Fruit fly (Drosophila melanogaster) whole organism, embryonic: ENCODE data around the gene Mybbp1A.

Experiments used
- Ada2b ChIP-seq: fragments of 200-800 bp; sonication (Bioruptor generic); IDR thresholded peaks from 2 replicates; pipeline ENCODE4 v1.3.6; 2022; ENCODE audit warnings: missing biosample characterization, missing genetic modification characterization
- Atf6 ChIP-seq: fragments of 200-800 bp; sonication (Bioruptor generic); IDR thresholded peaks from 2 replicates; pipeline ENCODE4 v1.3.6; 2022; ENCODE audit warnings: missing biosample characterization, missing genetic modification characterization
- B-H2 ChIP-seq: fragments of 200-800 bp; sonication (Bioruptor generic); optimal IDR thresholded peaks from 2 replicates; lab custom pipeline; 2018; ENCODE audit warnings: missing biosample characterization, mild to moderate bottlenecking, missing genetic modification characterization
- BEAF-32 ChIP-seq: fragments of 200-800 bp; sonication (Bioruptor generic); optimal IDR thresholded peaks from 3 replicates; lab custom pipeline; 2017; ENCODE audit warnings: missing biosample characterization, missing genetic modification characterization, mild to moderate bottlenecking, moderate library complexity, missing genetic modification reagents
- Blimp-1 ChIP-seq: fragments of 200-800 bp; sonication (Bioruptor generic); optimal IDR thresholded peaks from 3 replicates; lab custom pipeline; 2018; ENCODE audit warnings: missing biosample characterization, missing genetic modification characterization, mild to moderate bottlenecking, moderate library complexity, missing genetic modification reagents
- CG10147 ChIP-seq: fragments of 200-800 bp; sonication (Bioruptor generic); optimal IDR thresholded peaks from 2 replicates; lab custom pipeline; 2019; ENCODE audit warnings: missing biosample characterization, mild to moderate bottlenecking, missing genetic modification characterization, moderate library complexity
- CG10274 ChIP-seq: fragments of 200-800 bp; sonication (Bioruptor generic); optimal IDR thresholded peaks from 3 replicates; lab custom pipeline; 2017; ENCODE audit warnings: missing biosample characterization, mild to moderate bottlenecking, missing genetic modification characterization
- CG11695 ChIP-seq: fragments of 200-800 bp; sonication (Bioruptor generic); IDR thresholded peaks from 3 replicates; pipeline ENCODE4 v1.3.6; 2022; ENCODE audit warnings: missing biosample characterization, missing genetic modification characterization
- CG13287 ChIP-seq: fragments of 200-800 bp; sonication (Bioruptor generic); IDR thresholded peaks from 2 replicates; pipeline ENCODE4 v1.3.6; 2022; ENCODE audit warnings: missing biosample characterization, missing genetic modification characterization; ENCODE audit not compliant: partially characterized antibody
- CG14860 ChIP-seq: fragments of 200-800 bp; sonication (Bioruptor generic); IDR thresholded peaks from 3 replicates; pipeline ENCODE4 v1.3.6; 2022; ENCODE audit warnings: missing biosample characterization, missing genetic modification characterization; ENCODE audit not compliant: partially characterized antibody
- CG15011 ChIP-seq: fragments of 200-800 bp; sonication (Bioruptor generic); optimal IDR thresholded peaks from 3 replicates; lab custom pipeline; 2018; ENCODE audit warnings: missing biosample characterization, mild to moderate bottlenecking, missing genetic modification characterization
- CG15269 ChIP-seq: fragments of 200-800 bp; sonication (Bioruptor generic); optimal IDR thresholded peaks from 2 replicates; lab custom pipeline; 2018; ENCODE audit warnings: missing biosample characterization, mild to moderate bottlenecking, missing genetic modification characterization, moderate library complexity
- CG16779 ChIP-seq: fragments of 200-800 bp; sonication (Bioruptor generic); IDR thresholded peaks from 2 replicates; pipeline ENCODE4 v1.3.6; 2022; ENCODE audit warnings: missing biosample characterization, missing genetic modification characterization
- CG18476 ChIP-seq: fragments of 200-800 bp; sonication (Bioruptor generic); optimal IDR thresholded peaks from 2 replicates; lab custom pipeline; 2016; ENCODE audit warnings: missing biosample characterization, mild to moderate bottlenecking, missing genetic modification characterization
- CG32767 ChIP-seq: fragments of 200-800 bp; sonication (Bioruptor generic); IDR thresholded peaks from 2 replicates; pipeline ENCODE4 v1.3.6; 2022; ENCODE audit warnings: missing biosample characterization, missing genetic modification characterization
- CG3847 ChIP-seq: fragments of 200-800 bp; sonication (Bioruptor generic); IDR thresholded peaks from 2 replicates; pipeline ENCODE4 v1.3.6; 2022; ENCODE audit warnings: missing biosample characterization, missing genetic modification characterization
- CG42726 ChIP-seq: fragments of 200-800 bp; sonication (Bioruptor generic); IDR thresholded peaks from 2 replicates; pipeline ENCODE4 v1.3.6; 2022; ENCODE audit warnings: missing biosample characterization, missing genetic modification characterization; ENCODE audit not compliant: partially characterized antibody
- CG4730 ChIP-seq: fragments of 200-800 bp; sonication (Bioruptor generic); IDR thresholded peaks from 2 replicates; pipeline ENCODE4 v1.3.6; 2022; ENCODE audit warnings: missing biosample characterization, missing genetic modification characterization
- CG4854 ChIP-seq: fragments of 200-800 bp; sonication (Bioruptor generic); optimal IDR thresholded peaks from 2 replicates; lab custom pipeline; 2016; ENCODE audit warnings: missing biosample characterization, missing genetic modification characterization, inconsistent platforms
- CG7786 ChIP-seq: fragments of 200-800 bp; sonication (Bioruptor generic); optimal IDR thresholded peaks from 2 replicates; lab custom pipeline; 2016; ENCODE audit warnings: missing biosample characterization, missing genetic modification characterization
- CG7839 ChIP-seq: fragments of 200-800 bp; sonication (Bioruptor generic); optimal IDR thresholded peaks from 3 replicates; lab custom pipeline; 2018; ENCODE audit warnings: missing biosample characterization, mild to moderate bottlenecking, missing genetic modification characterization, moderate library complexity
- CG8388 ChIP-seq: fragments of 200-800 bp; sonication (Bioruptor generic); optimal IDR thresholded peaks from 2 replicates; lab custom pipeline; 2019; ENCODE audit warnings: missing biosample characterization, mild to moderate bottlenecking, missing genetic modification characterization, moderate library complexity
- CG8944 ChIP-seq: fragments of 200-800 bp; sonication (Bioruptor generic); optimal IDR thresholded peaks from 3 replicates; lab custom pipeline; 2016; ENCODE audit warnings: missing biosample characterization, missing genetic modification characterization
- CTCF ChIP-seq: fragments of 200-800 bp; sonication (Bioruptor generic); optimal IDR thresholded peaks from 2 replicates; lab custom pipeline; 2017; ENCODE audit warnings: missing biosample characterization, mild to moderate bottlenecking, missing genetic modification characterization, moderate library complexity
- ERR ChIP-seq: fragments of 200-800 bp; sonication (Bioruptor generic); optimal IDR thresholded peaks from 2 replicates; lab custom pipeline; 2016; ENCODE audit warnings: missing biosample characterization, missing genetic modification characterization
- Ets97D ChIP-seq: fragments of 200-800 bp; sonication (Bioruptor generic); optimal IDR thresholded peaks from 3 replicates; lab custom pipeline; 2016; ENCODE audit warnings: missing biosample characterization, missing genetic modification characterization
- NfI ChIP-seq: fragments of 200-800 bp; sonication (Bioruptor generic); optimal IDR thresholded peaks from 3 replicates; lab custom pipeline; 2018; ENCODE audit warnings: missing biosample characterization, mild to moderate bottlenecking, missing genetic modification characterization, moderate library complexity
- Oaz ChIP-seq: fragments of 200-800 bp; sonication (Bioruptor generic); IDR thresholded peaks from 2 replicates; pipeline ENCODE4 v1.3.6; 2022; ENCODE audit warnings: missing biosample characterization, missing genetic modification characterization
- Rfx ChIP-seq: fragments of 200-800 bp; sonication (Bioruptor generic); IDR thresholded peaks from 2 replicates; pipeline ENCODE4 v1.3.6; 2022; ENCODE audit warnings: missing biosample characterization, missing genetic modification characterization
- Sry-β ChIP-seq: fragments of 200-800 bp; sonication (Bioruptor generic); optimal IDR thresholded peaks from 2 replicates; lab custom pipeline; 2018; ENCODE audit warnings: missing biosample characterization, mild to moderate bottlenecking, missing genetic modification characterization, moderate library complexity
- amos ChIP-seq: fragments of 200-800 bp; sonication (Bioruptor generic); IDR thresholded peaks from 2 replicates; pipeline ENCODE4 v1.3.6; 2022; ENCODE audit warnings: missing biosample characterization, missing genetic modification characterization; ENCODE audit not compliant: partially characterized antibody
- aop ChIP-seq: fragments of 200-800 bp; sonication (Bioruptor generic); IDR thresholded peaks from 2 replicates; pipeline ENCODE4 v1.3.6; 2022; ENCODE audit warnings: missing biosample characterization, missing genetic modification characterization
- ash1 ChIP-seq: fragments of 200-800 bp; sonication (Bioruptor generic); optimal IDR thresholded peaks from 2 replicates; lab custom pipeline; 2018; ENCODE audit warnings: missing biosample characterization, mild to moderate bottlenecking, missing genetic modification characterization
- az2 ChIP-seq: fragments of 200-800 bp; sonication (Bioruptor generic); optimal IDR thresholded peaks from 3 replicates; lab custom pipeline; 2016; ENCODE audit warnings: missing biosample characterization, missing genetic modification characterization
- br ChIP-seq: fragments of >200 bp; optimal IDR thresholded peaks from 2 replicates; lab custom pipeline; 2017
- cg ChIP-seq: fragments of 200-800 bp; sonication (Bioruptor generic); optimal IDR thresholded peaks from 3 replicates; lab custom pipeline; 2019; ENCODE audit warnings: missing biosample characterization, mild to moderate bottlenecking, missing genetic modification characterization, moderate library complexity
- dmrt99B ChIP-seq: fragments of 200-800 bp; sonication (Bioruptor generic); optimal IDR thresholded peaks from 2 replicates; lab custom pipeline; 2018; ENCODE audit warnings: missing biosample characterization, mild to moderate bottlenecking, missing genetic modification characterization, moderate library complexity
- fru ChIP-seq: fragments of >200 bp; optimal IDR thresholded peaks from 2 replicates; lab custom pipeline; 2017
- grn ChIP-seq: fragments of 200-800 bp; sonication (Bioruptor generic); optimal IDR thresholded peaks from 3 replicates; lab custom pipeline; 2017; ENCODE audit warnings: missing biosample characterization, missing genetic modification characterization
- h ChIP-seq: fragments of >200 bp; optimal IDR thresholded peaks from 2 replicates; lab custom pipeline; 2017
- jing ChIP-seq: fragments of 200-800 bp; sonication (Bioruptor generic); optimal IDR thresholded peaks from 2 replicates; lab custom pipeline; 2018; ENCODE audit warnings: missing biosample characterization, mild to moderate bottlenecking, missing genetic modification characterization
- ken ChIP-seq: fragments of 200-800 bp; sonication (Bioruptor generic); IDR thresholded peaks from 3 replicates; pipeline ENCODE4 v1.3.6; 2022; ENCODE audit warnings: missing biosample characterization, missing genetic modification characterization
- luna ChIP-seq: fragments of 200-800 bp; sonication (Bioruptor generic); optimal IDR thresholded peaks from 2 replicates; lab custom pipeline; 2016; ENCODE audit warnings: missing biosample characterization, missing genetic modification characterization
- mam ChIP-seq: fragments of 200-800 bp; sonication (Bioruptor generic); optimal IDR thresholded peaks from 3 replicates; lab custom pipeline; 2016; ENCODE audit warnings: missing biosample characterization, missing genetic modification characterization
- nmo ChIP-seq: fragments of 200-800 bp; sonication (Bioruptor generic); optimal IDR thresholded peaks from 2 replicates; lab custom pipeline; 2018; ENCODE audit warnings: missing biosample characterization, mild to moderate bottlenecking, missing genetic modification characterization, moderate library complexity
- shn ChIP-seq: fragments of 200-800 bp; sonication (Bioruptor generic); optimal IDR thresholded peaks from 3 replicates; lab custom pipeline; 2016; ENCODE audit warnings: missing biosample characterization, missing genetic modification characterization
- sim ChIP-seq: fragments of 200-800 bp; sonication (Bioruptor generic); IDR thresholded peaks from 2 replicates; pipeline ENCODE4 v1.3.6; 2022; ENCODE audit warnings: missing biosample characterization, missing genetic modification characterization
- sima ChIP-seq: fragments of 200-800 bp; sonication (Bioruptor generic); optimal IDR thresholded peaks from 2 replicates; lab custom pipeline; 2016; ENCODE audit warnings: missing biosample characterization, missing genetic modification characterization
- sqz ChIP-seq: fragments of 200-800 bp; sonication (Bioruptor generic); optimal IDR thresholded peaks from 3 replicates; lab custom pipeline; 2018; ENCODE audit warnings: missing biosample characterization, mild to moderate bottlenecking, missing genetic modification characterization
- tgo ChIP-seq: fragments of 200-800 bp; sonication (Bioruptor generic); IDR thresholded peaks from 3 replicates; pipeline ENCODE4 v1.3.6; 2022; ENCODE audit warnings: missing biosample characterization, missing genetic modification characterization
- vfl ChIP-seq: fragments of 200-800 bp; sonication (Bioruptor generic); optimal IDR thresholded peaks from 2 replicates; lab custom pipeline; 2016; ENCODE audit warnings: missing biosample characterization, missing genetic modification characterization
- wor ChIP-seq: fragments of 200-800 bp; sonication (Bioruptor generic); IDR thresholded peaks from 2 replicates; pipeline ENCODE4 v1.3.6; 2022; ENCODE audit warnings: missing biosample characterization, missing genetic modification characterization
- zf30C ChIP-seq: fragments of 200-800 bp; sonication (Bioruptor generic); optimal IDR thresholded peaks from 3 replicates; lab custom pipeline; 2018; ENCODE audit warnings: missing biosample characterization, mild to moderate bottlenecking, missing genetic modification characterization

The Mybbp1A gene

DNA sequence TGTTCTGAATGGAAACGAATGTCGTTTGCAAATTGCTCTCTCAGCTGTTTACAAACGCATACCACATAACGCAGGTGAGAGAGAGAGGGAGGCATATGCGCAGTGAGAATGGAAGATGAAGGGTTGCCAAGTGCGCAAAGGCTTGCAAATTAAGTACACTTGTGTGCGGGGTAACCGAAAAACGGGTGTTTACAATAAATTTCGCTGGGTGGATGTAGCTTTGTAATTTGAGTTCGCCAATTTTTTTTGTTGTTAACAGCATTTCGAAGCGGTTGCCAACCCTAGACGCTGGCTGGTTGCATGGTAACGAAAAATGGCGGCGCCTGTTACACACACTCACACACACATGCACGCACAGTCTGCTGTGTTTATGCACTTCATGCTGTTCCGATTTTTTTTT lies 25.4 kb downstream of the Mybbp1A start (continued):
- TF ChIP-seq CG7839 (tag; lab: Kevin White, UChicago) (peak; percentile 96), CG32767 (GFP tag; lab: Robert Waterston, UW) (peak; percentile 97), NfI (peak; percentile 96), h (lab: Kevin White, UChicago) (no peak), CG8944 (GFP tag; lab: Kevin White, UChicago) (peak; percentile 93), aop (GFP tag; lab: Robert Waterston, UW) (peak; percentile 85), CG10274 (GFP tag; lab: Kevin White, UChicago) (peak; percentile 90), grn (GFP tag; lab: Kevin White, UChicago) (peak; percentile 44), Blimp-1 (GFP tag; lab: Kevin White, UChicago) (peak; percentile 93), CG4854 (GFP tag; lab: Kevin White, UChicago) (peak; percentile 88), CG3847 (GFP tag; lab: Robert Waterston, UW) (peak; percentile 95), cg (GFP tag; lab: Kevin White, UChicago) (no peak), CG8388 (GFP tag; lab: Kevin White, UChicago) (peak; percentile 92), ERR (peak; percentile 88), jing (GFP tag; lab: Kevin White, UChicago) (peak; percentile 92), B-H2 (GFP tag; lab: Kevin White, UChicago) (peak; percentile 94), BEAF-32 (GFP tag; lab: Kevin White, UChicago) (peak; percentile 8), CG11695 (peak; percentile 95), CG15269 (tag; lab: Kevin White, UChicago) (peak; percentile 96), az2 (GFP tag; lab: Kevin White, UChicago) (peak; percentile 94), CG10147 (GFP tag; lab: Kevin White, UChicago) (peak; percentile 86), br (lab: Kevin White, UChicago) (no peak), wor (peak; percentile 92), ken (peak; percentile 97), sim (GFP tag; lab: Robert Waterston, UW) (peak; percentile 93), CG7786 (GFP tag; lab: Kevin White, UChicago) (peak; percentile 96), mam (GFP tag; lab: Kevin White, UChicago) (peak; percentile 94), Sry-β (GFP tag; lab: Kevin White, UChicago) (no peak), zf30C (GFP tag; lab: Kevin White, UChicago) (peak; percentile 35), amos (no peak), shn (GFP tag; lab: Kevin White, UChicago) (peak; percentile 95), sqz (GFP tag; lab: Kevin White, UChicago) (peak; percentile 94), CG4730 (GFP tag; lab: Robert Waterston, UW) (peak; percentile 91), Rfx (GFP tag; lab: Robert Waterston, UW) (peak; percentile 98), fru (lab: Kevin White, UChicago) (no peak), CG13287 (GFP tag; lab: Robert Waterston, UW) (no peak), nmo (GFP tag; lab: Kevin White, UChicago) (peak; percentile 94), CG18476 (GFP tag; lab: Kevin White, UChicago) (peak; percentile 92), Atf6 (GFP tag; lab: Robert Waterston, UW) (peak; percentile 94), CG16779 (GFP tag; lab: Robert Waterston, UW) (peak; percentile 94), luna (peak; percentile 79), CG15011 (GFP tag; lab: Kevin White, UChicago) (no peak), sima (GFP tag; lab: Kevin White, UChicago) (peak; percentile 60), Ets97D (peak; percentile 71), dmrt99B (tag; lab: Kevin White, UChicago) (peak; percentile 96), CTCF (GFP tag; lab: Kevin White, UChicago) (peak; percentile 61), tgo (peak; percentile 95), Ada2b (GFP tag; lab: Robert Waterston, UW) (peak; percentile 96), CG14860 (GFP tag; lab: Robert Waterston, UW) (no peak), ash1 (peak; percentile 86), Oaz (GFP tag; lab: Robert Waterston, UW) (peak; percentile 94), vfl (GFP tag; lab: Kevin White, UChicago) (peak; percentile 89), CG42726 (GFP tag; lab: Robert Waterston, UW) (no peak)
